Fruit fly (Drosophila melanogaster) whole organism, prepupa: ENCODE data around the gene ich.
A peak's percentile ranks its signal among the peaks of the same experiment; 100 is the strongest.

ENCODE experiments used
- CG11294 ChIP-seq: fragments of 200-800 bp; sonication (Bioruptor generic); IDR thresholded peaks from 2 replicates; pipeline ENCODE4 v1.3.6; 2022; ENCODE audit warnings: missing biosample characterization, missing genetic modification characterization
- CG15336 ChIP-seq: fragments of 200-800 bp; sonication (Bioruptor generic); IDR thresholded peaks from 2 replicates; pipeline ENCODE4 v1.3.6; 2022; ENCODE audit warnings: missing biosample characterization, missing genetic modification characterization
- CG1621 ChIP-seq: fragments of 200-800 bp; sonication (Bioruptor generic); optimal IDR thresholded peaks from 3 replicates; lab custom pipeline; 2018; ENCODE audit warnings: missing biosample characterization, mild to moderate bottlenecking, missing genetic modification characterization
- CG16779 ChIP-seq: fragments of 200-800 bp; sonication (Bioruptor generic); optimal IDR thresholded peaks from 3 replicates; lab custom pipeline; 2017; ENCODE audit warnings: missing biosample characterization, mild to moderate bottlenecking, missing genetic modification characterization
- CG3032 ChIP-seq: fragments of 200-800 bp; optimal IDR thresholded peaks from 2 replicates; lab custom pipeline; 2019; ENCODE audit warnings: missing biosample characterization, mild to moderate bottlenecking, missing genetic modification characterization, moderate library complexity
- CG31627 ChIP-seq: fragments of 200-800 bp; sonication (Bioruptor generic); optimal IDR thresholded peaks from 3 replicates; lab custom pipeline; 2016; ENCODE audit warnings: missing biosample characterization, missing genetic modification characterization
- CG32006 ChIP-seq: fragments of 200-800 bp; sonication (Bioruptor generic); optimal IDR thresholded peaks from 3 replicates; lab custom pipeline; 2017; ENCODE audit warnings: missing biosample characterization, mild to moderate bottlenecking, missing genetic modification characterization
- CG3919 ChIP-seq: fragments of 200-800 bp; sonication (Bioruptor generic); optimal IDR thresholded peaks from 3 replicates; lab custom pipeline; 2016; ENCODE audit warnings: missing biosample characterization, missing genetic modification characterization
- CG6163 ChIP-seq: fragments of 200-800 bp; sonication (Bioruptor generic); IDR thresholded peaks from 3 replicates; pipeline ENCODE4 v1.3.6; 2022; ENCODE audit warnings: missing biosample characterization, missing genetic modification characterization
- CG6808 ChIP-seq: fragments of 200-800 bp; sonication (Bioruptor generic); optimal IDR thresholded peaks from 3 replicates; lab custom pipeline; 2017; ENCODE audit warnings: missing biosample characterization, missing genetic modification characterization, mild to moderate bottlenecking, moderate library complexity, missing genetic modification reagents
- CG7368 ChIP-seq: fragments of 200-800 bp; sonication (Bioruptor generic); optimal IDR thresholded peaks from 3 replicates; lab custom pipeline; 2016; ENCODE audit warnings: missing biosample characterization, missing genetic modification characterization
- CG8119 ChIP-seq: fragments of 200-800 bp; sonication (Bioruptor generic); IDR thresholded peaks from 3 replicates; pipeline ENCODE4 v1.3.6; 2022; ENCODE audit warnings: missing biosample characterization, missing genetic modification characterization
- CG8319 ChIP-seq: fragments of 200-800 bp; sonication (Bioruptor generic); optimal IDR thresholded peaks from 3 replicates; lab custom pipeline; 2016; ENCODE audit warnings: missing biosample characterization, missing genetic modification characterization
- CG8632 ChIP-seq: fragments of 200-800 bp; sonication (Bioruptor generic); optimal IDR thresholded peaks from 3 replicates; lab custom pipeline; 2016; ENCODE audit warnings: missing biosample characterization, missing genetic modification characterization
- Eip75B ChIP-seq: fragments of 200-800 bp; sonication (Bioruptor generic); optimal IDR thresholded peaks from 3 replicates; lab custom pipeline; 2016; ENCODE audit warnings: missing biosample characterization, missing genetic modification characterization
- Eip78C ChIP-seq: fragments of 200-800 bp; sonication (Bioruptor generic); peaks from one replicate; lab custom pipeline; 2016; ENCODE audit warnings: missing biosample characterization, missing genetic modification characterization
- Eip93F ChIP-seq: fragments of 200-800 bp; sonication (Bioruptor generic); optimal IDR thresholded peaks from 2 replicates; lab custom pipeline; 2016; ENCODE audit warnings: missing biosample characterization, mild to moderate bottlenecking, missing genetic modification characterization
- Ets21C ChIP-seq: fragments of 200-800 bp; sonication (Bioruptor generic); optimal IDR thresholded peaks from 3 replicates; lab custom pipeline; 2016; ENCODE audit warnings: missing biosample characterization, missing genetic modification characterization
- Ets96B ChIP-seq: fragments of 200-800 bp; optimal IDR thresholded peaks from 2 replicates; lab custom pipeline; 2019; ENCODE audit warnings: missing biosample characterization, mild to moderate bottlenecking, missing genetic modification characterization, moderate library complexity
- Hr39 ChIP-seq: fragments of 200-800 bp; sonication (Bioruptor generic); optimal IDR thresholded peaks from 2 replicates; lab custom pipeline; 2016; ENCODE audit warnings: missing biosample characterization, missing genetic modification characterization
- Hr4 ChIP-seq: fragments of 200-800 bp; sonication (Bioruptor generic); optimal IDR thresholded peaks from 3 replicates; lab custom pipeline; 2016; ENCODE audit warnings: missing biosample characterization, missing genetic modification characterization
- Met ChIP-seq: fragments of 200-800 bp; sonication (Bioruptor generic); optimal IDR thresholded peaks from 3 replicates; lab custom pipeline; 2016; ENCODE audit warnings: missing biosample characterization, missing genetic modification characterization
- OdsH ChIP-seq: fragments of 200-800 bp; sonication (Bioruptor generic); optimal IDR thresholded peaks from 3 replicates; lab custom pipeline; 2016; ENCODE audit warnings: missing biosample characterization, missing genetic modification characterization
- Sox14 ChIP-seq: fragments of 200-800 bp; sonication (Bioruptor generic); optimal IDR thresholded peaks from 3 replicates; lab custom pipeline; 2016; ENCODE audit warnings: missing biosample characterization, missing genetic modification characterization
- cyc ChIP-seq: fragments of 200-800 bp; sonication (Bioruptor generic); optimal IDR thresholded peaks from 3 replicates; lab custom pipeline; 2016; ENCODE audit warnings: missing biosample characterization, missing genetic modification characterization
- dsx ChIP-seq: fragments of 200-800 bp; optimal IDR thresholded peaks from 3 replicates; lab custom pipeline; 2019; ENCODE audit warnings: missing biosample characterization, mild to moderate bottlenecking, missing genetic modification characterization, moderate library complexity; ENCODE audit not compliant: poor library complexity, severe bottlenecking
- eg ChIP-seq: fragments of 200-800 bp; sonication (Bioruptor generic); IDR thresholded peaks from 3 replicates; pipeline ENCODE4 v1.3.6; 2022; ENCODE audit warnings: missing biosample characterization, missing genetic modification characterization
- esn ChIP-seq: fragments of 200-800 bp; sonication (Bioruptor generic); optimal IDR thresholded peaks from 2 replicates; lab custom pipeline; 2016; ENCODE audit warnings: missing biosample characterization, mild to moderate bottlenecking, missing genetic modification characterization, moderate library complexity
- fd59A ChIP-seq: fragments of 200-800 bp; sonication (Bioruptor generic); optimal IDR thresholded peaks from 2 replicates; lab custom pipeline; 2017; ENCODE audit warnings: missing biosample characterization, mild to moderate bottlenecking, missing genetic modification characterization, missing genetic modification reagents
- fkh ChIP-seq: fragments of 200-800 bp; sonication (Bioruptor generic); optimal IDR thresholded peaks from 3 replicates; lab custom pipeline; 2017; ENCODE audit warnings: missing biosample characterization, mild to moderate bottlenecking, missing genetic modification characterization, moderate library complexity
- net ChIP-seq: fragments of 200-800 bp; sonication (Bioruptor generic); optimal IDR thresholded peaks from 3 replicates; lab custom pipeline; 2016; ENCODE audit warnings: missing biosample characterization, missing genetic modification characterization
- salr ChIP-seq, 2 experiments: fragments of 200-800 bp; sonication (Bioruptor generic); optimal IDR thresholded peaks; 3 replicates each; lab custom pipeline; 2016 to 2018; ENCODE audit warnings: missing biosample characterization in 2 of 2, missing genetic modification characterization in 2 of 2, mild to moderate bottlenecking in 1 of 2
- spab ChIP-seq: fragments of 200-800 bp; sonication (Bioruptor generic); optimal IDR thresholded peaks from 2 replicates; lab custom pipeline; 2017; ENCODE audit warnings: missing biosample characterization, mild to moderate bottlenecking, missing genetic modification characterization, missing genetic modification reagents
- ss ChIP-seq, 2 experiments: fragments of 200-800 bp; sonication (Bioruptor generic); optimal IDR thresholded peaks; 2 replicates in 1 of 2; 3 replicates in 1 of 2; lab custom pipeline; 2017 to 2018; ENCODE audit warnings: mild to moderate bottlenecking in 2 of 2, missing biosample characterization in 2 of 2, missing genetic modification characterization in 2 of 2, moderate library complexity in 1 of 2
- svp ChIP-seq: fragments of 200-800 bp; sonication (Bioruptor generic); peaks from one replicate; lab custom pipeline; 2016; ENCODE audit warnings: missing biosample characterization, missing genetic modification characterization
- vri ChIP-seq: fragments of 200-800 bp; sonication (Bioruptor generic); optimal IDR thresholded peaks from 3 replicates; lab custom pipeline; 2016; ENCODE audit warnings: missing biosample characterization, mild to moderate bottlenecking, missing genetic modification characterization

ich gene

DNA sequence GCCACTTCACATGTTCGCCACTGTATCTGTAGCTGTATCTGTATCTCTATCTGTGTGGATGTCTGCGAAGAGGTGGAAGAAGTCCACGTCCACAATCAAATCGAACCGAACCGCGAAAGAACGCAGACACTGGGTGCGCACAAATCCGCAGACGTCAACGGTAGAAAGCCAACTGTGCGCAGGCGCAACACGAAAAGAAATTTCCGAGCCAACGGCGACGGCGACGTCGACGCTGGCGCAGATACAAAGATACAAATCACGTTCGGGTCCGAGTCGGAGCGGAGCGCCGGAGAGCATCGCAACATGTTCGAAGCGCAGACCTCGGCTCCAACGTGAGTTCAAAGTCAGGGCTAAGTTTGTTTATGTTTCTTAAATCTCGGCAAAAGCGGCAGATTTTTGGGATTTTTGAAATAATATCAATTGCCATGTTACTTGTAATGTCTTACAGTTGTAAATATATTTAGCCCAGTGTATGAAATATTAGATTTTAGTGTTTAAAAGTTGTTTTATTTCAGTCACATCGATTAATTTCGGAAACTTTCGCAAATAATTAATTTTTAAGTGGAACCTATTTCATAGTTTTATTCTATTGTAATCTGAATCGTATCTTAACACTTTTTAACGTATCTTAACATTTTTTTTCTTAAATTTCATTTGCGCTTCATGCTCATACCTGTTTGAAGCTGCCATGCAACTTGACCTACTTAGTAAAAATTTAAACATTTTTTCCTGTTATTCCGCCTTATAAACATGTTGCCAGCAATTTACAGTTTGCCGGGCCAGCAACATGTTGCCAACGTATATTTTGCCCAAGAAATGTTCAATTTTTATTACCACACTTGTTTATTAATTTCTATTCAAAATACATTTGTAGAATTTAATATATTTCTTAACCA is at the start of gene ich:
Gene ich (minus strand): TSS at position 178 of the 896 bp plus-strand sequence.
- TF ChIP-seq CG15336 = no peak
- peak; percentile 2 for TF ChIP-seq Eip75B (GFP tag; lab: Kevin White, UChicago)
- TF ChIP-seq Hr39 (GFP tag; lab: Kevin White, UChicago) = no peak
- no peak for TF ChIP-seq fd59A (GFP tag; lab: Kevin White, UChicago)
- TF ChIP-seq dsx (GFP tag; lab: Kevin White, UChicago) = peak; percentile 22
- TF ChIP-seq svp (GFP tag; lab: Kevin White, UChicago) = no peak
- no peak for TF ChIP-seq CG6163 (GFP tag; lab: Robert Waterston, UW)
- TF ChIP-seq eg = 0 out of 3 replicates have a peak, but pooled peaks have one; percentile 33
- no peak for TF ChIP-seq spab
- no peak for TF ChIP-seq CG16779 (tag; lab: Kevin White, UChicago)
- no peak for TF ChIP-seq Met (GFP tag; lab: Kevin White, UChicago)
- peak; percentile 2 for TF ChIP-seq CG3919 (GFP tag; lab: Kevin White, UChicago)
- TF ChIP-seq CG32006 (GFP tag; lab: Kevin White, UChicago) = peak; percentile 37
- peak; percentile 68 for TF ChIP-seq Eip78C (GFP tag; lab: Kevin White, UChicago)
- no peak for TF ChIP-seq CG8632 (GFP tag; lab: Kevin White, UChicago)
- TF ChIP-seq CG1621 (tag; lab: Kevin White, UChicago) = peak; percentile 62
- no peak for TF ChIP-seq ss (GFP tag; optimal IDR thresholded peaks at IDR 0.05; lab: Kevin White, UChicago)

DNA sequence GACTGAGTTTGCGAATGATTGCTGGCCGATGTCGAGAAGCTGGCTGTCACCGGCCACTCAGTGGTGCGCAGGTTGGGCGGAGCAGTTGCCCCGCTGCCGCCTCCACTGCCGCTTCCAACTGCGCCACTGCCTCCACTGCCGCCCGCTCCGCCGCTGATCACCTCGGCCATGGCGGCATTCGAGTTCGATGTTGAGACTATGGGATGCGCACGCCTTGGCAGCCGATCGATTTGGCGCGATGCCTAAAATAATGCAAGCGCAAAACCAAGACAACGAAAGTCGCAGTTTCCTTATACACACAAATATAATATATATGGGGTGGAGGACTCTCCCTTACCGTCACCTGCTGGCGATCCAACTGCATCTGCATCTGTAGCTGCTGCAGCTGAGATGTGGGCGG is 48.9 kb upstream of the ich start:
- TF ChIP-seq Eip93F (GFP tag; lab: Kevin White, UChicago) = no peak
- TF ChIP-seq net (GFP tag; lab: Kevin White, UChicago) = no peak
- no peak for TF ChIP-seq CG6808 (GFP tag; lab: Kevin White, UChicago)
- no peak for TF ChIP-seq CG11294 (GFP tag; lab: Robert Waterston, UW)
- TF ChIP-seq, all 60 proteins: peak for 0

DNA sequence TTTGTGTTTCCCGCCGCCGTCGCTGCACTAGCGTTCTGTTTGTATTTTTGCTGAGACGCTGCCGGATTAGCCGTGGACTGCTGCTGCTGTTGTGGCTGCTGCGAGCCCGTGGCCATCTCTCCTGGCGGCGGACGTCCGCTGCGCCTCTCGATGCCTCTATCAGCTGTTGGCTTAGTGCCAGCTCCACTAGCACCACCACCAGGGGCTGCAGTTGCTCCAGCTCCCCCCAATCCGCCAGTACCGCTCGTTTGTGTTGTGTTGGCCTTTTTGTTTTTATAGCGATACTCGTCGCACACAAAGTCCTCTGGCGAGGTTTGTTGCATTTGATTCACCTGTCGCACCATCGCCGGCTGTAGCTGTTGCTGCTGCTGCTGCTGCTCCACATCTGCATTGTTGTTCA is 47.9 kb upstream of the ich start:
- TF ChIP-seq CG15336 (0 out of 2 replicates have a peak, but pooled peaks have one; percentile 13), Ets21C (no peak)

DNA sequence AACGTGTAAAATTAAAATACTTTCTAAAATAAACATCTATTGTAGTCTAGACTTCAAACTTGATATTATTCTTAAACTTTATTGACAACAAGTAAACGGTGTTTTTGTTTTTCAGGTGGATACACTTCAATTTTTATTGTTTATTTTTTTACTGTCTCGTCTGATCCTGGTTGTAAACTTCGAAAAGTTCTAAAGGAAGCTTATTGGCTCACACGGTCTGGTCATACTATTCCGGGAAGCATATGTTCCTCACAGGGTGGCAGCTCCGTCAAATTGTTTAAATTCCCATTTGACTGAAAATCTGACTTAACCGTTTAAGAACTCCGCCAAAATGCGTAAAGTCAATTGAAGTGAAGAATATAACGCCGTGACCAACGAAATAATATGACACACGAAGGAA is 45.4 kb upstream of the ich start, which contains the start of gene CG11983:
Gene CG11983 (plus strand): TSS at position 120 of the 400 bp plus-strand sequence.
- TF ChIP-seq CG6163 (GFP tag; lab: Robert Waterston, UW) (0 out of 3 replicates have a peak, but pooled peaks have one; percentile 23), CG1621 (tag; lab: Kevin White, UChicago) (peak; percentile 67), CG3032 (tag; lab: Kevin White, UChicago) (peak; percentile 16), Hr4 (GFP tag; lab: Kevin White, UChicago) (no peak), Ets96B (tag; lab: Kevin White, UChicago) (peak; percentile 13), vri (GFP tag; lab: Kevin White, UChicago) (no peak), fkh (GFP tag; lab: Kevin White, UChicago) (peak; percentile 39), Sox14 (GFP tag; lab: Kevin White, UChicago) (peak; percentile 47), cyc (no peak), CG31627 (GFP tag; lab: Kevin White, UChicago) (no peak), Eip78C (GFP tag; lab: Kevin White, UChicago) (peak; percentile 60), salr (GFP tag; optimal IDR thresholded peaks at IDR 0.05; lab: Kevin White, UChicago) (no peak)
- TF ChIP-seq, all 60 proteins: peak for 7

DNA sequence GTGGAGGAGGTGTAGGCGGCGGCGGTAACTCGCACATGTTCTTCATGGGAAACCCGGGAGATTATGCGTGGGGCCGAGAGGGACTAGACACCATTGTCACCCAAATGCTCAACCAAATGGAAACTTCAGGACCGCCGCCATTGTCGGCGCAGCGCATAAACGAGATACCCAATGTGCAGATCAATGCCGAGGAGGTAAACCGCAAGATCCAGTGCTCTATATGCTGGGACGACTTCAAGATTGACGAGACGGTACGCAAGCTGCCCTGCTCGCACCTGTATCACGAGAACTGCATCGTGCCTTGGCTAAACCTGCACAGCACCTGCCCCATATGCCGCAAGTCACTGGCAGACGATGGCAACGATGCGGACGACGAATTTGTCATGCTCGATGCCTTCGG is 44.4 kb upstream of the ich start:
- TF ChIP-seq esn = no peak
- no peak for TF ChIP-seq Eip93F (GFP tag; lab: Kevin White, UChicago)
- no peak for TF ChIP-seq CG11294 (GFP tag; lab: Robert Waterston, UW)
- no peak for TF ChIP-seq CG8319
- TF ChIP-seq vri (GFP tag; lab: Kevin White, UChicago) = no peak
- TF ChIP-seq CG8119 (GFP tag; lab: Robert Waterston, UW) = no peak
- no peak for TF ChIP-seq Eip75B (GFP tag; lab: Kevin White, UChicago)
- TF ChIP-seq eg = no peak
- no peak for TF ChIP-seq CG7368
- no peak for TF ChIP-seq fd59A (GFP tag; lab: Kevin White, UChicago)
- no peak for TF ChIP-seq OdsH (GFP tag; lab: Kevin White, UChicago)
- TF ChIP-seq, all 60 proteins: peak for 0
